Fruit fly (Drosophila melanogaster): ENCODE measurements around the gene CG7573.

Gene CG7573

dm6 chr3L:11336094-11336756 lies 24.7 kb downstream of the CG7573 start (continued):
- TF ChIP-seq CG2129 (GFP tag; IDR thresholded peaks at IDR 0.05; ENCODE audit: partially characterized antibody), result no peak
- no peak for TF ChIP-seq MESR4 (GFP tag; optimal IDR thresholded peaks at IDR 0.05)
- TF ChIP-seq CG16779 (GFP tag; IDR thresholded peaks at IDR 0.05), result no peak
- TF ChIP-seq trh (GFP tag; optimal IDR thresholded peaks at IDR 0.05), result no peak
- peak; percentile 32 for TF ChIP-seq HHEX (GFP tag; optimal IDR thresholded peaks at IDR 0.05)
- TF ChIP-seq zf30C (GFP tag; optimal IDR thresholded peaks at IDR 0.05), result no peak
- TF ChIP-seq usp (GFP tag; optimal IDR thresholded peaks at IDR 0.05), result no peak
- no peak for TF ChIP-seq danr (GFP tag; IDR thresholded peaks at IDR 0.05)
- no peak for TF ChIP-seq sqz (GFP tag; optimal IDR thresholded peaks at IDR 0.05)
- TF ChIP-seq nerfin-2 (GFP tag; IDR thresholded peaks at IDR 0.05; ENCODE audit: partially characterized antibody), result no peak
- TF ChIP-seq hth (optimal IDR thresholded peaks at IDR 0.05), result no peak
- no peak for TF ChIP-seq CHES-1-like (GFP tag; optimal IDR thresholded peaks at IDR 0.05)
- peak; percentile 58 for TF ChIP-seq CoRest (tag; optimal IDR thresholded peaks at IDR 0.05)
- no peak for TF ChIP-seq CG12236 (GFP tag; optimal IDR thresholded peaks at IDR 0.05)
- TF ChIP-seq Rx (GFP tag; IDR thresholded peaks at IDR 0.05), result peak; percentile 40; the same call in 1 of the 2 replicates
- TF ChIP-seq CG12942 (GFP tag; optimal IDR thresholded peaks at IDR 0.05), result peak; percentile 8
- TF ChIP-seq CG12391 (tag; optimal IDR thresholded peaks at IDR 0.05), result peak; percentile 52
- TF ChIP-seq CG3281 (GFP tag; optimal IDR thresholded peaks at IDR 0.05), result peak; percentile 3
- TF ChIP-seq Mrtf (GFP tag; IDR thresholded peaks at IDR 0.05), result no peak
- TF ChIP-seq Hey (tag; optimal IDR thresholded peaks at IDR 0.05), result no peak
- no peak for TF ChIP-seq sr (GFP tag; IDR thresholded peaks at IDR 0.05)
- no peak for TF ChIP-seq tll (GFP tag; optimal IDR thresholded peaks at IDR 0.05)
- peak; percentile 26 for TF ChIP-seq Nf-YB (GFP tag; optimal IDR thresholded peaks at IDR 0.05)
- no peak for TF ChIP-seq Pdp1 (GFP tag; optimal IDR thresholded peaks at IDR 0.05)
- no peak for TF ChIP-seq CG10321 (GFP tag; IDR thresholded peaks at IDR 0.05)
- TF ChIP-seq Doc2 (GFP tag; IDR thresholded peaks at IDR 0.05), result 0 out of 2 replicates have a peak, but pooled peaks have one; percentile 23
- TF ChIP-seq fd102C (GFP tag; optimal IDR thresholded peaks at IDR 0.05), result no peak
- no peak for TF ChIP-seq Asciz (GFP tag; optimal IDR thresholded peaks at IDR 0.05)
- TF ChIP-seq Ptx1 (GFP tag; IDR thresholded peaks at IDR 0.05), result peak; percentile 53
- TF ChIP-seq cwo (GFP tag; optimal IDR thresholded peaks at IDR 0.05), result no peak
- no peak for TF ChIP-seq CG15514 (GFP tag; optimal IDR thresholded peaks at IDR 0.05)
- no peak for TF ChIP-seq Mes4 (GFP tag; optimal IDR thresholded peaks at IDR 0.05)
- no peak; the same call in 1 of the 2 replicates for TF ChIP-seq CG11247 (GFP tag; IDR thresholded peaks at IDR 0.05)
- TF ChIP-seq CG13624 (GFP tag; optimal IDR thresholded peaks at IDR 0.05), result no peak
- TF ChIP-seq CG6654 (GFP tag; optimal IDR thresholded peaks at IDR 0.05), result no peak
- no peak for TF ChIP-seq Tbp (GFP tag; optimal IDR thresholded peaks at IDR 0.05)
- TF ChIP-seq CG4404 (GFP tag; IDR thresholded peaks at IDR 0.05), result no peak
- TF ChIP-seq cg (GFP tag; optimal IDR thresholded peaks at IDR 0.05), result no peak
- no peak for TF ChIP-seq CG5245 (GFP tag; optimal IDR thresholded peaks at IDR 0.05)
- no peak for TF ChIP-seq seq (GFP tag; IDR thresholded peaks at IDR 0.05)
- TF ChIP-seq Sox100B (GFP tag; optimal IDR thresholded peaks at IDR 0.05), result peak; percentile 60
- TF ChIP-seq CG15696 (tag; optimal IDR thresholded peaks at IDR 0.05), result no peak
- no peak for TF ChIP-seq CG14050 (GFP tag; IDR thresholded peaks at IDR 0.05)
- TF ChIP-seq CG1024 (GFP tag; IDR thresholded peaks at IDR 0.05), result peak; percentile 35; the same call in 1 of the 2 replicates
- no peak for TF ChIP-seq Fer3 (tag; optimal IDR thresholded peaks at IDR 0.05)
- TF ChIP-seq gfzf (GFP tag; optimal IDR thresholded peaks at IDR 0.05), result no peak
- TF ChIP-seq sim (GFP tag; IDR thresholded peaks at IDR 0.05), result 0 out of 2 replicates have a peak, but pooled peaks have one; percentile 41
- no peak for TF ChIP-seq da (GFP tag; optimal IDR thresholded peaks at IDR 0.05)
- no peak for TF ChIP-seq CG11398 (GFP tag; optimal IDR thresholded peaks at IDR 0.05)
- TF ChIP-seq unpg (GFP tag; optimal IDR thresholded peaks at IDR 0.05), result peak; percentile 37

All from whole organism, embryonic.